Worm (Caenorhabditis elegans) whole organism, early embryonic: ENCODE results near the gene EEED8.18.

ENCODE experiments used
- B0310.2 ChIP-seq: sonication (generic microtip); optimal IDR thresholded peaks from 2 replicates; lab custom pipeline; 2016; ENCODE audit warnings: mild to moderate bottlenecking, missing genetic modification characterization, missing compliant biosample characterization
- F13C5.2 ChIP-seq: sonication (generic microtip); optimal IDR thresholded peaks from 2 replicates; lab custom pipeline; 2017; ENCODE audit warnings: mild to moderate bottlenecking, missing genetic modification characterization, inconsistent platforms, missing compliant biosample characterization
- ama-1 ChIP-seq: fragments of 150-350 bp; optimal IDR thresholded peaks from 2 replicates; lab custom pipeline; 2014
- ceh-36 ChIP-seq: sonication (generic microtip); optimal IDR thresholded peaks from 2 replicates; lab custom pipeline; 2016; ENCODE audit warnings: missing genetic modification characterization, inconsistent platforms, missing compliant biosample characterization
- ets-7 ChIP-seq: sonication (generic microtip); optimal IDR thresholded peaks from 2 replicates; lab custom pipeline; 2016; ENCODE audit warnings: missing genotype, missing genetic modification characterization, missing compliant biosample characterization
- flt-1 ChIP-seq: fragments of 200-800 bp; sonication (Bioruptor generic); IDR thresholded peaks from 2 replicates; pipeline ENCODE4 v1.3.6; 2022; ENCODE audit warnings: missing genetic modification characterization, missing compliant biosample characterization
- hnd-1 ChIP-seq: sonication (generic microtip); optimal IDR thresholded peaks from 2 replicates; lab custom pipeline; 2016; ENCODE audit warnings: missing genetic modification characterization, missing compliant biosample characterization
- scrt-1 ChIP-seq: fragments of 200-800 bp; sonication (Bioruptor generic); IDR thresholded peaks from 2 replicates; pipeline ENCODE4 v1.3.6; 2022; ENCODE audit warnings: missing genetic modification characterization, missing compliant biosample characterization
- sea-1 ChIP-seq: fragments of 200-800 bp; sonication (Bioruptor generic); conservative IDR thresholded peaks from 2 replicates; pipeline ENCODE4 v1.3.6; 2022; ENCODE audit warnings: missing genetic modification characterization, missing compliant biosample characterization
- tbx-11 ChIP-seq: fragments of 200-800 bp; sonication (Bioruptor generic); IDR thresholded peaks from 2 replicates; pipeline ENCODE4 v1.3.6; 2022; ENCODE audit warnings: missing genetic modification characterization, missing compliant biosample characterization
- tra-4 ChIP-seq: sonication (generic microtip); optimal IDR thresholded peaks from 2 replicates; lab custom pipeline; 2017; ENCODE audit warnings: missing genetic modification characterization, missing compliant biosample characterization

- TF ChIP-seq flt-1 (GFP tag; lab: Robert Waterston, UW) (no peak), ceh-36 (tag; lab: Kevin White, UChicago) (no peak), sea-1 (GFP tag; lab: Robert Waterston, UW) (no peak), scrt-1 (GFP tag; lab: Robert Waterston, UW) (no peak), B0310.2 (tag; lab: Kevin White, UChicago) (no peak), tra-4 (tag; lab: Kevin White, UChicago) (no peak), ama-1 (lab: Kevin White, UChicago) (no peak), hnd-1 (tag; lab: Kevin White, UChicago) (no peak), ets-7 (tag; lab: Kevin White, UChicago) (no peak), F13C5.2 (tag; lab: Kevin White, UChicago) (no peak), tbx-11 (GFP tag; lab: Robert Waterston, UW) (no peak)
Observed at ce11 chrII:5449620-5450019, 37.2 kb upstream of the EEED8.18 start.
